Worm (Caenorhabditis elegans): Measurements from ENCODE around the gene ergi-3.

DNA sequence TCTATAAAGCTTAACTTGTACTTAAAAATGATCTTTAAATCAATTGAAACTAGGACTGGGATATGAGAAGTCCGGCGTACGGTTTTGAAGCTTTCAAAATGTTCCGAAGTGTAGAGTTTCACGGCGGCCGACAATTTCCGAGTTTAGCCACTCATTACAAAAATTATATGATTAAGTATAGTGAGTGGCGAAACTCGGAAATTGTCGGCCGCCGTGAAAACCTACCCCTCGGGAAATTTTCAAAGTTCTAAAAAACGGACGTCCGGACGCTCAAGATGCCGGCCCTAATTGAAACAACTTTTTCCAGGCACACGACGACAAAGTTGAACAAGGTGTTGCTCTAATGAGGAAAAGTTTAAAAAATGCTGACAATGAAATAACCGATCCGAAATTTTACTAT lies 31.4 kb downstream of the ergi-3 start:
- TF ChIP-seq ztf-23 (GFP tag; IDR thresholded peaks at IDR 0.05) (no peak), cog-1 (tag; optimal IDR thresholded peaks at IDR 0.05) (no peak), flt-1 (GFP tag; IDR thresholded peaks at IDR 0.05) (no peak), ztf-29 (GFP tag; IDR thresholded peaks at IDR 0.05) (no peak), T22C8.4 (GFP tag; IDR thresholded peaks at IDR 0.05) (no peak), tab-1 (GFP tag; IDR thresholded peaks at IDR 0.05) (no peak), klf-2 (GFP tag; conservative IDR thresholded peaks at IDR 0.05) (no peak), med-1 (GFP tag; optimal IDR thresholded peaks at IDR 0.05; ENCODE audit: insufficient read depth) (no peak)
